Worm (Caenorhabditis elegans): ENCODE data around the gene M03F8.6.

ce11 chrV:5986755-5987154, 32.1 kb upstream of the M03F8.6 start, which contains the start of gene C10F3.7:
- TF ChIP-seq scrt-1 (GFP tag; IDR thresholded peaks at IDR 0.05) (no peak), ama-1 (optimal IDR thresholded peaks at IDR 0.05) (no peak), tra-4 (tag; optimal IDR thresholded peaks at IDR 0.05) (no peak), aly-1 (tag; optimal IDR thresholded peaks at IDR 0.05) (no peak)
